Fruit fly (Drosophila melanogaster) whole organism, embryonic: Measurements from ENCODE around the gene LysRS.

Experiments used
- B-H2 ChIP-seq: fragments of 200-800 bp; sonication (Bioruptor generic); optimal IDR thresholded peaks from 2 replicates; lab custom pipeline; 2018; ENCODE audit warnings: missing biosample characterization, mild to moderate bottlenecking, missing genetic modification characterization
- Bteb2 ChIP-seq: fragments of 200-800 bp; sonication (Bioruptor generic); optimal IDR thresholded peaks from 2 replicates; lab custom pipeline; 2016; ENCODE audit warnings: missing biosample characterization, missing genetic modification characterization
- CG10321 ChIP-seq: fragments of 200-800 bp; sonication (Bioruptor generic); IDR thresholded peaks from 2 replicates; pipeline ENCODE4 v1.3.6; 2022; ENCODE audit warnings: missing biosample characterization, missing genetic modification characterization
- CG10979 ChIP-seq: fragments of 200-800 bp; sonication (Bioruptor generic); optimal IDR thresholded peaks from 2 replicates; lab custom pipeline; 2018; ENCODE audit warnings: missing biosample characterization, mild to moderate bottlenecking, missing genetic modification characterization, moderate library complexity
- CG11696 ChIP-seq: fragments of 200-800 bp; sonication (Bioruptor generic); IDR thresholded peaks from 2 replicates; pipeline ENCODE4 v1.3.6; 2022; ENCODE audit warnings: missing biosample characterization, missing genetic modification characterization
- CG11723 ChIP-seq: fragments of 200-800 bp; sonication (Bioruptor generic); optimal IDR thresholded peaks from 2 replicates; lab custom pipeline; 2017; ENCODE audit warnings: missing biosample characterization, mild to moderate bottlenecking, missing genetic modification characterization
- CG16779 ChIP-seq: fragments of 200-800 bp; sonication (Bioruptor generic); IDR thresholded peaks from 2 replicates; pipeline ENCODE4 v1.3.6; 2022; ENCODE audit warnings: missing biosample characterization, missing genetic modification characterization
- CG17568 ChIP-seq: fragments of 200-800 bp; sonication (Bioruptor generic); optimal IDR thresholded peaks from 2 replicates; lab custom pipeline; 2018; ENCODE audit warnings: missing biosample characterization, mild to moderate bottlenecking, missing genetic modification characterization, moderate library complexity
- CG17829 ChIP-seq: fragments of 200-800 bp; optimal IDR thresholded peaks from 2 replicates; lab custom pipeline; 2019; ENCODE audit warnings: missing biosample characterization, mild to moderate bottlenecking, missing genetic modification characterization, moderate library complexity
- CG18599 ChIP-seq: fragments of 200-800 bp; sonication (Bioruptor generic); optimal IDR thresholded peaks from 3 replicates; lab custom pipeline; 2017; ENCODE audit warnings: missing biosample characterization, missing genetic modification characterization, mild to moderate bottlenecking, moderate library complexity, missing genetic modification reagents
- CG2712 ChIP-seq: fragments of 200-800 bp; optimal IDR thresholded peaks from 3 replicates; lab custom pipeline; 2019; ENCODE audit warnings: missing biosample characterization, mild to moderate bottlenecking, missing genetic modification characterization, moderate library complexity
- CG31388 ChIP-seq: fragments of 200-800 bp; sonication (Bioruptor generic); optimal IDR thresholded peaks from 2 replicates; lab custom pipeline; 2016; ENCODE audit warnings: missing biosample characterization, missing genetic modification characterization
- CG34224 ChIP-seq: fragments of 200-800 bp; sonication (Bioruptor generic); IDR thresholded peaks from 3 replicates; pipeline ENCODE4 v1.3.6; 2022; ENCODE audit warnings: missing biosample characterization, missing genetic modification characterization; ENCODE audit not compliant: partially characterized antibody
- CG4820 ChIP-seq: fragments of 200-800 bp; sonication (Bioruptor generic); optimal IDR thresholded peaks from 3 replicates; lab custom pipeline; 2016; ENCODE audit warnings: missing biosample characterization, missing genetic modification characterization
- CG6683 ChIP-seq: fragments of 200-800 bp; sonication (Bioruptor generic); optimal IDR thresholded peaks from 2 replicates; lab custom pipeline; 2017; ENCODE audit warnings: missing biosample characterization, mild to moderate bottlenecking, missing genetic modification characterization, missing genetic modification reagents
- CG8765 ChIP-seq: fragments of 200-800 bp; sonication (Bioruptor generic); IDR thresholded peaks from 2 replicates; pipeline ENCODE4 v1.3.6; 2022; ENCODE audit warnings: missing biosample characterization, missing genetic modification characterization
- CG9797 ChIP-seq: fragments of 200-800 bp; sonication (Bioruptor generic); optimal IDR thresholded peaks from 3 replicates; lab custom pipeline; 2018; ENCODE audit warnings: missing biosample characterization, mild to moderate bottlenecking, missing genetic modification characterization
- Dll ChIP-seq: fragments of 200-800 bp; sonication (Bioruptor generic); IDR thresholded peaks from 4 replicates; pipeline ENCODE4 v1.3.6; 2022; ENCODE audit warnings: missing biosample characterization, missing genetic modification characterization; ENCODE audit not compliant: partially characterized antibody
- E2f1 ChIP-seq: fragments of 200-800 bp; sonication (Bioruptor generic); IDR thresholded peaks from 2 replicates; pipeline ENCODE4 v1.3.6; 2022; ENCODE audit warnings: missing biosample characterization, missing genetic modification characterization
- Eip74EF ChIP-seq, 2 experiments: fragments of 200-800 bp in 1 of 2; fragments of >200 bp in 1 of 2; sonication (Bioruptor generic) in 1 of 2; optimal IDR thresholded peaks; 2 replicates each; lab custom pipeline; 2017 to 2019; ENCODE audit warnings: missing biosample characterization in 2 of 2, missing genetic modification characterization in 2 of 2, mild to moderate bottlenecking in 1 of 2, moderate library complexity in 1 of 2
- Kr ChIP-seq: fragments of 200-800 bp; sonication (Bioruptor generic); optimal IDR thresholded peaks from 2 replicates; lab custom pipeline; 2017; ENCODE audit warnings: missing biosample characterization, mild to moderate bottlenecking, missing genetic modification characterization
- Med ChIP-seq: fragments of 200-800 bp; sonication (Bioruptor generic); peaks from one replicate; lab custom pipeline; 2016; ENCODE audit warnings: missing biosample characterization, missing genetic modification characterization, mild to moderate bottlenecking, inconsistent platforms, moderate library complexity
- Mrtf ChIP-seq: fragments of 200-800 bp; sonication (Bioruptor generic); IDR thresholded peaks from 3 replicates; pipeline ENCODE4 v1.3.6; 2022; ENCODE audit warnings: missing biosample characterization, missing genetic modification characterization
- Nf-YB ChIP-seq: fragments of 200-800 bp; sonication (Bioruptor generic); optimal IDR thresholded peaks from 3 replicates; lab custom pipeline; 2019; ENCODE audit warnings: missing biosample characterization, mild to moderate bottlenecking, missing genetic modification characterization, moderate library complexity
- Sox102F ChIP-seq: fragments of 200-800 bp; sonication (Bioruptor generic); optimal IDR thresholded peaks from 2 replicates; lab custom pipeline; 2018; ENCODE audit warnings: missing biosample characterization, mild to moderate bottlenecking, missing genetic modification characterization, moderate library complexity
- Spps ChIP-seq: fragments of 200-800 bp; sonication (Bioruptor generic); optimal IDR thresholded peaks from 2 replicates; lab custom pipeline; 2018; ENCODE audit warnings: missing biosample characterization, mild to moderate bottlenecking, missing genetic modification characterization
- Taf1 ChIP-seq: fragments of 200-800 bp; sonication (Bioruptor generic); IDR thresholded peaks from 2 replicates; pipeline ENCODE4 v1.3.6; 2022; ENCODE audit warnings: missing biosample characterization, missing genetic modification characterization
- Tbp ChIP-seq: fragments of >200 bp; optimal IDR thresholded peaks from 2 replicates; lab custom pipeline; 2018; ENCODE audit warnings: missing biosample characterization, missing genetic modification characterization
- aop ChIP-seq: fragments of 200-800 bp; sonication (Bioruptor generic); IDR thresholded peaks from 2 replicates; pipeline ENCODE4 v1.3.6; 2022; ENCODE audit warnings: missing biosample characterization, missing genetic modification characterization
- cas ChIP-seq: fragments of 200-800 bp; sonication (Bioruptor generic); IDR thresholded peaks from 2 replicates; pipeline ENCODE4 v1.3.6; 2022; ENCODE audit warnings: missing biosample characterization, missing genetic modification characterization
- cato ChIP-seq: fragments of 200-800 bp; sonication (Bioruptor generic); optimal IDR thresholded peaks from 2 replicates; lab custom pipeline; 2016; ENCODE audit warnings: missing biosample characterization, missing genetic modification characterization, borderline replicate concordance
- dimm ChIP-seq: fragments of 200-800 bp; sonication (Bioruptor generic); IDR thresholded peaks from 2 replicates; pipeline ENCODE4 v1.3.6; 2022; ENCODE audit warnings: missing biosample characterization, missing genetic modification characterization
- dmrt11E ChIP-seq: fragments of 200-800 bp; sonication (Bioruptor generic); optimal IDR thresholded peaks from 3 replicates; lab custom pipeline; 2018; ENCODE audit warnings: missing biosample characterization, mild to moderate bottlenecking, missing genetic modification characterization, moderate library complexity
- fd64A ChIP-seq: fragments of 200-800 bp; sonication (Bioruptor generic); optimal IDR thresholded peaks from 3 replicates; lab custom pipeline; 2018; ENCODE audit warnings: missing biosample characterization, mild to moderate bottlenecking, missing genetic modification characterization
- hbn ChIP-seq: fragments of 200-800 bp; sonication (Bioruptor generic); IDR thresholded peaks from 2 replicates; pipeline ENCODE4 v1.3.6; 2022; ENCODE audit warnings: missing biosample characterization, missing genetic modification characterization; ENCODE audit not compliant: partially characterized antibody
- lov ChIP-seq, 2 experiments: fragments of 200-800 bp in 1 of 2; fragments of >200 bp in 1 of 2; sonication (Bioruptor generic) in 1 of 2; IDR thresholded peaks in 1 of 2; optimal IDR thresholded peaks in 1 of 2; 2 replicates in 1 of 2; 3 replicates in 1 of 2; pipeline versions ENCODE4 v1.3.6 to Lab custom; 2017 to 2022; ENCODE audit warnings: missing biosample characterization in 1 of 2, missing genetic modification characterization in 1 of 2
- maf-S ChIP-seq: fragments of 200-800 bp; sonication (Bioruptor generic); optimal IDR thresholded peaks from 2 replicates; lab custom pipeline; 2016; ENCODE audit warnings: missing biosample characterization, missing genetic modification characterization
- nau ChIP-seq: fragments of 200-800 bp; sonication (Bioruptor generic); optimal IDR thresholded peaks from 3 replicates; lab custom pipeline; 2017; ENCODE audit warnings: missing biosample characterization, mild to moderate bottlenecking, missing genetic modification characterization, missing genetic modification reagents
- pho ChIP-seq: fragments of 200-800 bp; sonication (Bioruptor generic); optimal IDR thresholded peaks from 2 replicates; lab custom pipeline; 2016; ENCODE audit warnings: missing biosample characterization, missing genetic modification characterization
- prd ChIP-seq, 3 experiments: fragments of >200 bp in 2 of 3; fragments of 200-800 bp in 1 of 3; sonication (Bioruptor generic) in 1 of 3; optimal IDR thresholded peaks in 2 of 3; IDR thresholded peaks in 1 of 3; 2 replicates in 2 of 3; 3 replicates in 1 of 3; pipeline versions ENCODE4 v1.3.6 to Lab custom; 2017 to 2022; ENCODE audit warnings: missing biosample characterization in 1 of 3, missing genetic modification characterization in 1 of 3
- pros ChIP-seq: fragments of 200-800 bp; sonication (Bioruptor generic); optimal IDR thresholded peaks from 3 replicates; lab custom pipeline; 2019; ENCODE audit warnings: missing biosample characterization, mild to moderate bottlenecking, missing genetic modification characterization, moderate library complexity
- psq ChIP-seq: fragments of 200-800 bp; sonication (Bioruptor generic); optimal IDR thresholded peaks from 2 replicates; lab custom pipeline; 2017; ENCODE audit warnings: missing biosample characterization, missing genetic modification characterization
- ranshi ChIP-seq: fragments of 200-800 bp; sonication (Bioruptor generic); IDR thresholded peaks from 2 replicates; pipeline ENCODE4 v1.3.6; 2022; ENCODE audit warnings: missing biosample characterization, missing genetic modification characterization
- ro ChIP-seq: fragments of 200-800 bp; sonication (Bioruptor generic); IDR thresholded peaks from 2 replicates; pipeline ENCODE4 v1.3.6; 2022; ENCODE audit warnings: missing biosample characterization, missing genetic modification characterization
- sc ChIP-seq, 3 experiments: fragments of >200 bp in 2 of 3; fragments of 200-800 bp in 1 of 3; sonication (Bioruptor generic) in 1 of 3; optimal IDR thresholded peaks; 2 replicates in 2 of 3; 3 replicates in 1 of 3; lab custom pipeline; 2017; ENCODE audit warnings: mild to moderate bottlenecking in 1 of 3, missing biosample characterization in 1 of 3, missing genetic modification characterization in 1 of 3, missing genetic modification reagents in 1 of 3
- sens ChIP-seq: fragments of 200-800 bp; sonication (Bioruptor generic); peaks from one replicate; lab custom pipeline; 2016; ENCODE audit warnings: missing biosample characterization, missing genetic modification characterization
- zen2 ChIP-seq: fragments of 200-800 bp; sonication (Bioruptor generic); IDR thresholded peaks from 3 replicates; pipeline ENCODE4 v1.3.6; 2022; ENCODE audit warnings: missing biosample characterization, missing genetic modification characterization; ENCODE audit not compliant: partially characterized antibody
- zf30C ChIP-seq: fragments of 200-800 bp; sonication (Bioruptor generic); optimal IDR thresholded peaks from 3 replicates; lab custom pipeline; 2018; ENCODE audit warnings: missing biosample characterization, mild to moderate bottlenecking, missing genetic modification characterization

LysRS gene

dm6 chrX:9646022-9646421 is 37.3 kb upstream of the LysRS start (continued):
- TF ChIP-seq zen2 (GFP tag; lab: Robert Waterston, UW) (no peak), ranshi (peak; percentile 96), CG8765 (peak; percentile 88), nau (GFP tag; lab: Kevin White, UChicago) (peak; percentile 94), CG16779 (GFP tag; lab: Robert Waterston, UW) (peak; percentile 94), ro (GFP tag; lab: Robert Waterston, UW) (peak; percentile 89), CG10979 (tag; lab: Kevin White, UChicago) (peak; percentile 96), CG18599 (peak; percentile 97), maf-S (GFP tag; lab: Kevin White, UChicago) (peak; percentile 97), hbn (no peak), Dll (no peak), CG11723 (peak; percentile 95), Sox102F (peak; percentile 97), aop (GFP tag; lab: Robert Waterston, UW) (peak; percentile 97), CG10321 (peak; percentile 84), dmrt11E (tag; lab: Kevin White, UChicago) (peak; percentile 92), sens (GFP tag; lab: Kevin White, UChicago) (peak; percentile 99), Mrtf (GFP tag; lab: Robert Waterston, UW) (peak; percentile 96), lov (optimal IDR thresholded peaks at IDR 0.05; lab: Kevin White, UChicago) (no peak), lov (GFP tag; IDR thresholded peaks at IDR 0.05; lab: Robert Waterston, UW) (peak; percentile 97), CG9797 (peak; percentile 53), CG17829 (tag; lab: Kevin White, UChicago) (peak; percentile 96), dimm (GFP tag; lab: Robert Waterston, UW) (peak; percentile 97), CG17568 (GFP tag; lab: Kevin White, UChicago) (peak; percentile 93), CG31388 (peak; percentile 93), cato (peak; percentile 92), B-H2 (GFP tag; lab: Kevin White, UChicago) (peak; percentile 85), Tbp (no peak), Bteb2 (peak; percentile 95), CG6683 (GFP tag; lab: Kevin White, UChicago) (peak; percentile 89), E2f1 (peak; percentile 97), Eip74EF (GFP tag; optimal IDR thresholded peaks at IDR 0.05; lab: Kevin White, UChicago) (peak in 1 of 2 experiments; percentile 95), CG11696 (GFP tag; lab: Robert Waterston, UW) (peak; percentile 86), Nf-YB (GFP tag; lab: Kevin White, UChicago) (peak; percentile 79), Kr (peak; percentile 12), zf30C (peak; percentile 93), Taf1 (GFP tag; lab: Robert Waterston, UW) (peak; percentile 79), fd64A (GFP tag; lab: Kevin White, UChicago) (peak; percentile 96), sc (optimal IDR thresholded peaks at IDR 0.05; lab: Kevin White, UChicago) (no peak), sc (GFP tag; optimal IDR thresholded peaks at IDR 0.05; lab: Kevin White, UChicago) (peak; percentile 94), pros (peak; percentile 26), psq (peak; percentile 85), Med (GFP tag; lab: Kevin White, UChicago) (peak; percentile 100), prd (optimal IDR thresholded peaks at IDR 0.05; lab: Kevin White, UChicago) (no peak), prd (GFP tag; IDR thresholded peaks at IDR 0.05; lab: Robert Waterston, UW) (peak; percentile 98), CG4820 (GFP tag; lab: Kevin White, UChicago) (peak; percentile 97), pho (peak; percentile 94), Spps (peak; percentile 92), cas (GFP tag; lab: Robert Waterston, UW) (peak; percentile 73; the same call in 1 of the 2 replicates), CG2712 (tag; lab: Kevin White, UChicago) (peak; percentile 97), CG34224 (GFP tag; lab: Robert Waterston, UW) (no peak)
